Worm (Caenorhabditis elegans): ENCODE results near the gene R102.2.

DNA sequence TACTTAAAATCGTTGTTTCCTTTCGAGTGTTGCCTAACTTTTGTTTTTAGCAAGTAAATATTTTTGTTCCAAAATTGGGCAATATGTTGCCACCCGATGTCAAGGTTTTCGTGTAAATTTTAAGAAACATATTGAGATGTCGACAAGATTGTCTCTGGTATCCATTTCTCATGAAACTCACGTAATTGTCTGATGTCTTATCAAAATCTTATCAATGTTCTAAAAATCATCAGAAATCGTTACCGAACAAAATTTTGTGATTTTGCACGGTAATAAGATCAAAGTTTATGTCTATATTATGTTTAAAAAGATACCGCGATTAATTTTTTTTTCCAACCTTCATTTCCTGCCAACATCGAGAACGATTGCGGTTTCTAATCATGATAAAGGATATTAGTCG, 11.6 kb downstream of the R102.2 start:
- no peak for TF ChIP-seq ceh-82 (tag; optimal IDR thresholded peaks at IDR 0.05)
- TF ChIP-seq mxl-2 (GFP tag; conservative IDR thresholded peaks at IDR 0.05): no peak
- no peak for TF ChIP-seq lin-29 (GFP tag; IDR thresholded peaks at IDR 0.05)

All from whole organism, L4 larva.